Fruit fly (Drosophila melanogaster): ENCODE results near the gene pnt.

Gene pnt

DNA sequence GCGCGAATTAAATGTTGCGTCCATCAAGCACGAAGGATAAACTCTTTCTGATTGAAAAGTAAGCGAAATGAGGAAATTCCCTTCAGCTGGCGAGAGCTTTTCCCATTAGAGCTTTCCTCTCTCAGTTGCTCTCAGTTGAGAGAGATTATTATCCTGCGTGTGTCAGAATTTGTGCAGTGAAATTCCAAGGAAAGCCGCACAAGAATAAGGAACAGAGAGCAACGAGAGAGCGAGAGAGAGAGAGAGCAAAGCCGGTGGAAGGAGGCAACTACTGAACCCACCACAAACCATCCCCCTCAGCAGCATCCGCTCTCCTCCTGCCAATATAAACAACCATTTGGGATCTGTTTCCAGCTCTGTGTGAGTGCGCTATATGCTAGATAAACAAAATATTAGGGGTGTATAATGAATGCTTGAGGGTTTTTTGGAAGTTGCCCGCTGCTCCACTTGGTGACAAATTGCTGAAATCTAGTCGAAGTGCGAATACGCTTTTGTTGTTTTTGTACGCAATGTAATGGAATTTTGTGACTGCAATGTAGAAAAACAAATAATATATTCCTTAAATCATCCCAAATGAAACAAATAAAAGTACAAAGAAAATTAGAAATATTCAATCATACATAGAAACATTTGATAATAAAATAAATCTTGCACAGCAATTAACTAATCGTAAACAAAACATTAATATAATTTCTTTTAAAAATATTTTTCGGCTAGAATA is 97.0 kb downstream of the pnt start, which contains the start of gene CG4467:
Gene CG4467, minus strand, starts transcription at position 51 of the 721 bp plus-strand sequence.
- TF ChIP-seq Dif (GFP tag; optimal IDR thresholded peaks at IDR 0.05; ENCODE audit: partially characterized antibody) = peak; percentile 60
- TF ChIP-seq dl (GFP tag; optimal IDR thresholded peaks at IDR 0.05; ENCODE audit: insufficient read depth in 1 of 2, partially characterized antibody in 2 of 2) = peak in 1 of 2 experiments; percentile 23
- TF ChIP-seq woc (GFP tag; optimal IDR thresholded peaks at IDR 0.05) = no peak
